Fruit fly (Drosophila melanogaster) Kc167 (cell line): ENCODE data around the gene CG14204.

Experiments used
- Myc ChIP-seq: fragments of >200 bp; optimal IDR thresholded peaks from 2 replicates; lab custom pipeline; 2017; ENCODE audit warnings: missing external identifiers
- Sin3A ChIP-seq: fragments of >200 bp; optimal IDR thresholded peaks from 2 replicates; lab custom pipeline; 2018; ENCODE audit warnings: missing external identifiers
- h ChIP-seq: fragments of >200 bp; optimal IDR thresholded peaks from 3 replicates; lab custom pipeline; 2018; ENCODE audit warnings: missing external identifiers
- insv ChIP-seq: fragments of >200 bp; optimal IDR thresholded peaks from 3 replicates; lab custom pipeline; 2018; ENCODE audit warnings: missing external identifiers
- psq ChIP-seq: fragments of >200 bp; optimal IDR thresholded peaks from 2 replicates; lab custom pipeline; 2017; ENCODE audit warnings: missing external identifiers
- ttk ChIP-seq: sonication (Bioruptor generic); optimal IDR thresholded peaks from 2 replicates; lab custom pipeline; 2017; ENCODE audit warnings: missing external identifiers

DNA sequence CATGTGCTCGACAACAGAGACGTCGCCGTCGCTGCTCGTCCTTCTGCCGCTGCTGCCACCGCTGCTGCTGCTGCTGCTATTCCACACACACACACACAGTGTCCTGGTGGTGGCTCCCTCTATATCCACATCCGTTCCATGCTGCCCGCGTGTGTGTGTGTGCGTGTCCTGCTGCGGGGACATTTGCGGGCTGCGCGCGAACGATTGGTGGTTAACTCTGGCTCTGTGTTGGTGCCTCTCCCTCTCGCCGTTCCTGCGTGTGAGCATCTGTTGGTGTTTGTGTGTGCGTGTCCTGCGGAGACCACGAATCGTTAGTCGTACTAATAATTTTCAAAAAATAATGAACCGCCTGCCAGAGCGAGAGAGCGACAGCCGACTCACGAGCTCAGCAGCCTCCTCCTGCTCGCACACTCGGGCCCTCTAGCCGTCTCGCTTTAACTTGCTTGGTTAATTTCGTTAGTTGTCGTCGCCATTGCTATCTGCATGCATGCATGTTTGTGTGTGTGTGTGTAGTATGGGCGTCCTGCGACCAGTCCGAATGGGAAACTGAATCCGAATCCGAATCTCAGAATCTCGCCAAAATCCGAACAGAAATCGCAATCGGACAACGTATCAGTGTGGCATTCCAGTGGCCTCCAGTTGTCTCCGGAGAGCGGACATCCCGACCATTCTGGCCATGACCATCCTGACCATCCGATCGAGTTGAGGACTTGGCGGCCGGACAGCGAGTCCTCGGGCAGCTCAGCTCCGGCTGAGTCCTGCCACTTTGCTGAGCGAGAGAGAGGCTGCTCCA lies 37.4 kb upstream of the CG14204 start:
- TF ChIP-seq h (no peak), Sin3A (lab: Kevin White, UChicago) (no peak), ttk (lab: Kevin White, UChicago) (no peak), Myc (lab: Kevin White, UChicago) (no peak), psq (lab: Kevin White, UChicago) (no peak), insv (no peak)
